Worm (Caenorhabditis elegans) whole organism, late embryonic: Measurements from ENCODE around the gene clec-216.

Source experiments
- ama-1 ChIP-seq: fragments of 150-350 bp; optimal IDR thresholded peaks from 2 replicates; lab custom pipeline; 2014
- eyg-1 ChIP-seq: sonication (generic microtip); optimal IDR thresholded peaks from 2 replicates; lab custom pipeline; 2016; ENCODE audit warnings: missing genotype, missing genetic modification characterization, missing compliant biosample characterization
- madf-2 ChIP-seq: sonication (generic microtip); optimal IDR thresholded peaks from 2 replicates; lab custom pipeline; 2017; ENCODE audit warnings: missing genetic modification characterization, missing compliant biosample characterization
- nhr-11 ChIP-seq: fragments of 150-350 bp; optimal IDR thresholded peaks from 2 replicates; lab custom pipeline; 2014; ENCODE audit warnings: missing biosample characterization, missing genetic modification characterization
- pag-3 ChIP-seq: sonication (generic microtip); optimal IDR thresholded peaks from 2 replicates; lab custom pipeline; 2016; ENCODE audit warnings: missing compliant biosample characterization, missing genetic modification characterization, borderline replicate concordance
- pha-2 ChIP-seq: sonication (generic microtip); optimal IDR thresholded peaks from 2 replicates; lab custom pipeline; 2017; ENCODE audit warnings: mild to moderate bottlenecking, missing genetic modification characterization, missing compliant biosample characterization
- pha-4 ChIP-seq: fragments of 150-350 bp; optimal IDR thresholded peaks from 2 replicates; lab custom pipeline; 2018; ENCODE audit warnings: missing biosample characterization, missing genetic modification reagents, missing genetic modification characterization
- pqm-1 ChIP-seq: sonication (generic microtip); optimal IDR thresholded peaks from 2 replicates; lab custom pipeline; 2016; ENCODE audit warnings: missing genetic modification characterization, missing compliant biosample characterization
- unc-86 ChIP-seq: sonication (generic microtip); optimal IDR thresholded peaks from 2 replicates; lab custom pipeline; 2016; ENCODE audit warnings: missing genetic modification characterization, missing compliant biosample characterization

DNA sequence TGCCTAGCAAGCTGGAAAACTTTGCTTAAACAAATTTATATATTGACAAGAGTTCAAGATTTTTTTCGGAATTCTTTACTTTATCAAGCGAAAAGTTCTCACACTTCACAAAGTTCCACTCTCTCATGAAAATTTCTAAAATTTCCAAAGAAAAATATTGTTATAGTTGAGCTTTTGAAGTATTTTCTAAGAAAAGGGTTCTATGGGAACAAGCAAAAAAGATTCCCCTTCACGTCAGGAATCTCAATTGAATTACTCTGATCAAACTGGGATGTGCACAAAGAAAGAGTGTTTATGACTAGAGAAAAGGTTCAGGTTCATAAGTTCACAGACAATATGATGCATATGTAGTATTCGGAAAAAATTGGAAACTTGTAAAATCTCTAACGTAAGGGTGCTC lies 48.4 kb downstream of the clec-216 start:
- TF ChIP-seq pha-4 (no peak), pha-2 (no peak), madf-2 (tag; lab: Kevin White, UChicago) (no peak), nhr-11 (tag; lab: Kevin White, UChicago) (no peak), eyg-1 (tag; lab: Kevin White, UChicago) (no peak), pag-3 (tag; lab: Kevin White, UChicago) (no peak), unc-86 (tag; lab: Kevin White, UChicago) (no peak), ama-1 (lab: Kevin White, UChicago) (no peak), pqm-1 (no peak)
